Worm (Caenorhabditis elegans): ENCODE data around the gene exh-1.

- TF ChIP-seq dmd-9 (GFP tag; IDR thresholded peaks at IDR 0.05) = no peak
- no peak for TF ChIP-seq pha-4 (GFP tag; IDR thresholded peaks at IDR 0.05)
- TF ChIP-seq pha-4 (tag; optimal IDR thresholded peaks at IDR 0.05) = no peak
- no peak for TF ChIP-seq nhr-11 (tag; optimal IDR thresholded peaks at IDR 0.05)
- TF ChIP-seq lin-29 (GFP tag; IDR thresholded peaks at IDR 0.05) = no peak
- no peak for TF ChIP-seq ztf-11 (tag; optimal IDR thresholded peaks at IDR 0.05)
- TF ChIP-seq lin-13 (GFP tag; optimal IDR thresholded peaks at IDR 0.05) = no peak
- no peak for TF ChIP-seq dve-1 (tag; optimal IDR thresholded peaks at IDR 0.05; ENCODE audit: insufficient read depth)
- no peak for TF ChIP-seq nhr-237 (tag; optimal IDR thresholded peaks at IDR 0.05)
- no peak for TF ChIP-seq mep-1 (tag; optimal IDR thresholded peaks at IDR 0.05)
- TF ChIP-seq aly-2 (tag; optimal IDR thresholded peaks at IDR 0.05) = no peak
- TF ChIP-seq ama-1 (optimal IDR thresholded peaks at IDR 0.05) = no peak
- no peak for TF ChIP-seq F10B5.3 (tag; optimal IDR thresholded peaks at IDR 0.05)
- no peak for TF ChIP-seq unc-39 (tag; optimal IDR thresholded peaks at IDR 0.05)
- TF ChIP-seq nhr-41 (GFP tag; IDR thresholded peaks at IDR 0.05) = no peak
Observed at ce11 chrV:3166260-3166659, 9.4 kb downstream of the exh-1 start, which contains the start of gene C36C5.4.
